Fruit fly (Drosophila melanogaster) whole organism, embryonic: ENCODE results near the gene Nepl3.

Source experiments
- Bteb2 ChIP-seq: fragments of 200-800 bp; sonication (Bioruptor generic); optimal IDR thresholded peaks from 2 replicates; lab custom pipeline; 2016; ENCODE audit warnings: missing biosample characterization, missing genetic modification characterization
- CG13894 ChIP-seq: fragments of 200-800 bp; sonication (Bioruptor generic); optimal IDR thresholded peaks from 3 replicates; lab custom pipeline; 2018; ENCODE audit warnings: missing biosample characterization, mild to moderate bottlenecking, missing genetic modification characterization, moderate library complexity
- CG14667 ChIP-seq: fragments of 200-800 bp; sonication (Bioruptor generic); IDR thresholded peaks from 2 replicates; pipeline ENCODE4 v1.3.6; 2022; ENCODE audit warnings: missing biosample characterization, missing genetic modification characterization
- CG15696 ChIP-seq: fragments of 200-800 bp; sonication (Bioruptor generic); optimal IDR thresholded peaks from 2 replicates; lab custom pipeline; 2019; ENCODE audit warnings: missing biosample characterization, mild to moderate bottlenecking, missing genetic modification characterization, moderate library complexity
- CG2199 ChIP-seq: fragments of 200-800 bp; sonication (Bioruptor generic); IDR thresholded peaks from 3 replicates; pipeline ENCODE4 v1.3.6; 2022; ENCODE audit warnings: missing biosample characterization, missing genetic modification characterization
- CG31441 ChIP-seq: fragments of 200-800 bp; sonication (Bioruptor generic); IDR thresholded peaks from 2 replicates; pipeline ENCODE4 v1.3.6; 2022; ENCODE audit warnings: missing biosample characterization, missing genetic modification characterization
- CG3726 ChIP-seq: fragments of 200-800 bp; sonication (Bioruptor generic); IDR thresholded peaks from 3 replicates; pipeline ENCODE4, ENCODE4 v1.3.6; 2022; ENCODE audit warnings: missing biosample characterization, missing genetic modification characterization
- CG3995 ChIP-seq: fragments of 200-800 bp; sonication (Bioruptor generic); optimal IDR thresholded peaks from 3 replicates; lab custom pipeline; 2016; ENCODE audit warnings: missing biosample characterization, missing genetic modification characterization
- CG4282 ChIP-seq: fragments of 200-800 bp; sonication (Bioruptor generic); optimal IDR thresholded peaks from 2 replicates; lab custom pipeline; 2016; ENCODE audit warnings: missing biosample characterization, missing genetic modification characterization
- CG4707 ChIP-seq: fragments of 200-800 bp; sonication (Bioruptor generic); optimal IDR thresholded peaks from 2 replicates; lab custom pipeline; 2018; ENCODE audit warnings: missing biosample characterization, mild to moderate bottlenecking, missing genetic modification characterization, moderate library complexity
- CG4730 ChIP-seq: fragments of 200-800 bp; sonication (Bioruptor generic); IDR thresholded peaks from 2 replicates; pipeline ENCODE4 v1.3.6; 2022; ENCODE audit warnings: missing biosample characterization, missing genetic modification characterization
- CG5953 ChIP-seq: fragments of 200-800 bp; sonication (Bioruptor generic); IDR thresholded peaks from 2 replicates; pipeline ENCODE4 v1.3.6; 2022; ENCODE audit warnings: missing biosample characterization, missing genetic modification characterization
- CG6175 ChIP-seq: fragments of 200-800 bp; sonication (Bioruptor generic); IDR thresholded peaks from 3 replicates; pipeline ENCODE4 v1.3.6; 2022; ENCODE audit warnings: missing biosample characterization, missing genetic modification characterization
- CG6272 ChIP-seq: fragments of 200-800 bp; sonication (Bioruptor generic); IDR thresholded peaks from 2 replicates; pipeline ENCODE4 v1.3.6; 2022; ENCODE audit warnings: missing biosample characterization, missing genetic modification characterization
- CG7271 ChIP-seq: fragments of 200-800 bp; sonication (Bioruptor generic); optimal IDR thresholded peaks from 2 replicates; lab custom pipeline; 2018; ENCODE audit warnings: missing biosample characterization, mild to moderate bottlenecking, missing genetic modification characterization, moderate library complexity
- CG7839 ChIP-seq: fragments of 200-800 bp; sonication (Bioruptor generic); optimal IDR thresholded peaks from 3 replicates; lab custom pipeline; 2018; ENCODE audit warnings: missing biosample characterization, mild to moderate bottlenecking, missing genetic modification characterization, moderate library complexity
- CG7987 ChIP-seq: fragments of 200-800 bp; sonication (Bioruptor generic); optimal IDR thresholded peaks from 2 replicates; lab custom pipeline; 2018; ENCODE audit warnings: missing biosample characterization, mild to moderate bottlenecking, missing genetic modification characterization, moderate library complexity
- D19B ChIP-seq: fragments of 200-800 bp; sonication (Bioruptor generic); optimal IDR thresholded peaks from 2 replicates; lab custom pipeline; 2017; ENCODE audit warnings: missing biosample characterization, mild to moderate bottlenecking, missing genetic modification characterization
- Gsc ChIP-seq: fragments of 200-800 bp; sonication (Bioruptor generic); IDR thresholded peaks from 2 replicates; pipeline ENCODE4 v1.3.6; 2022; ENCODE audit warnings: missing biosample characterization, missing genetic modification characterization
- HmgZ ChIP-seq: fragments of 200-800 bp; sonication (Bioruptor generic); optimal IDR thresholded peaks from 2 replicates; lab custom pipeline; 2018; ENCODE audit warnings: missing biosample characterization, mild to moderate bottlenecking, missing genetic modification characterization
- Lhr ChIP-seq: fragments of 200-800 bp; sonication (Bioruptor generic); optimal IDR thresholded peaks from 3 replicates; lab custom pipeline; 2017; ENCODE audit warnings: mild to moderate bottlenecking, missing biosample characterization, missing genetic modification reagents, missing genetic modification characterization
- MESR4 ChIP-seq: fragments of 200-800 bp; sonication (Bioruptor generic); optimal IDR thresholded peaks from 2 replicates; lab custom pipeline; 2018; ENCODE audit warnings: missing biosample characterization, mild to moderate bottlenecking, missing genetic modification characterization, moderate library complexity
- Meics ChIP-seq: fragments of 200-800 bp; sonication (Bioruptor generic); optimal IDR thresholded peaks from 2 replicates; lab custom pipeline; 2017; ENCODE audit warnings: missing biosample characterization, mild to moderate bottlenecking, missing genetic modification characterization
- Myb ChIP-seq: fragments of 200-800 bp; sonication (Bioruptor generic); optimal IDR thresholded peaks from 2 replicates; lab custom pipeline; 2016; ENCODE audit warnings: missing biosample characterization, missing genetic modification characterization
- Opbp ChIP-seq: fragments of 200-800 bp; sonication (Bioruptor generic); IDR thresholded peaks from 3 replicates; pipeline ENCODE4 v1.3.6; 2022; ENCODE audit warnings: missing biosample characterization, missing genetic modification characterization; ENCODE audit not compliant: partially characterized antibody
- Sox100B ChIP-seq: fragments of 200-800 bp; sonication (Bioruptor generic); optimal IDR thresholded peaks from 3 replicates; lab custom pipeline; 2018; ENCODE audit warnings: missing biosample characterization, mild to moderate bottlenecking, missing genetic modification characterization
- Ssrp ChIP-seq: fragments of 200-800 bp; sonication (Bioruptor generic); optimal IDR thresholded peaks from 2 replicates; lab custom pipeline; 2018; ENCODE audit warnings: missing biosample characterization, mild to moderate bottlenecking, missing genetic modification characterization, moderate library complexity
- Tbp ChIP-seq: fragments of >200 bp; optimal IDR thresholded peaks from 2 replicates; lab custom pipeline; 2018; ENCODE audit warnings: missing biosample characterization, missing genetic modification characterization
- ab ChIP-seq: fragments of 200-800 bp; sonication (Bioruptor generic); optimal IDR thresholded peaks from 2 replicates; lab custom pipeline; 2016; ENCODE audit warnings: missing biosample characterization, missing genetic modification characterization
- ac ChIP-seq: fragments of 200-800 bp; sonication (Bioruptor generic); optimal IDR thresholded peaks from 3 replicates; lab custom pipeline; 2017; ENCODE audit warnings: missing biosample characterization, mild to moderate bottlenecking, missing genetic modification characterization
- ap ChIP-seq: fragments of 200-800 bp; sonication (Bioruptor generic); IDR thresholded peaks from 2 replicates; pipeline ENCODE4 v1.3.6; 2022; ENCODE audit warnings: missing biosample characterization, missing genetic modification characterization
- corto ChIP-seq: fragments of 200-800 bp; sonication (Bioruptor generic); optimal IDR thresholded peaks from 2 replicates; lab custom pipeline; 2016; ENCODE audit warnings: missing biosample characterization, mild to moderate bottlenecking, missing genetic modification characterization, moderate library complexity
- cwo ChIP-seq: fragments of 200-800 bp; sonication (Bioruptor generic); optimal IDR thresholded peaks from 3 replicates; lab custom pipeline; 2017; ENCODE audit warnings: missing biosample characterization, missing genetic modification characterization, mild to moderate bottlenecking, moderate library complexity, missing genetic modification reagents
- eve ChIP-seq, 2 experiments: fragments of >200 bp; optimal IDR thresholded peaks; 2 replicates each; lab custom pipeline; 2017; ENCODE audit warnings: missing biosample characterization in 2 of 2, missing genetic modification characterization in 2 of 2
- exex ChIP-seq: fragments of 200-800 bp; sonication (Bioruptor generic); optimal IDR thresholded peaks from 4 replicates; lab custom pipeline; 2018; ENCODE audit warnings: missing biosample characterization, mild to moderate bottlenecking, missing genetic modification characterization, moderate library complexity
- eyg ChIP-seq: fragments of 200-800 bp; sonication (Bioruptor generic); optimal IDR thresholded peaks from 3 replicates; lab custom pipeline; 2016; ENCODE audit warnings: missing biosample characterization, missing genetic modification characterization
- fd102C ChIP-seq: fragments of 200-800 bp; sonication (Bioruptor generic); optimal IDR thresholded peaks from 2 replicates; lab custom pipeline; 2018; ENCODE audit warnings: missing biosample characterization, mild to moderate bottlenecking, missing genetic modification characterization, moderate library complexity
- gsb-n ChIP-seq: fragments of 200-800 bp; sonication (Bioruptor generic); optimal IDR thresholded peaks from 3 replicates; lab custom pipeline; 2018; ENCODE audit warnings: missing biosample characterization, mild to moderate bottlenecking, missing genetic modification characterization
- hbn ChIP-seq: fragments of 200-800 bp; sonication (Bioruptor generic); IDR thresholded peaks from 2 replicates; pipeline ENCODE4 v1.3.6; 2022; ENCODE audit warnings: missing biosample characterization, missing genetic modification characterization; ENCODE audit not compliant: partially characterized antibody
- jumu ChIP-seq: fragments of 200-800 bp; sonication (Bioruptor generic); optimal IDR thresholded peaks from 3 replicates; lab custom pipeline; 2016; ENCODE audit warnings: missing biosample characterization, missing genetic modification characterization
- kah ChIP-seq: fragments of 200-800 bp; sonication (Bioruptor generic); optimal IDR thresholded peaks from 2 replicates; lab custom pipeline; 2018; ENCODE audit warnings: missing biosample characterization, mild to moderate bottlenecking, missing genetic modification characterization
- mam ChIP-seq: fragments of 200-800 bp; sonication (Bioruptor generic); optimal IDR thresholded peaks from 3 replicates; lab custom pipeline; 2016; ENCODE audit warnings: missing biosample characterization, missing genetic modification characterization
- mld ChIP-seq: fragments of 200-800 bp; sonication (Bioruptor generic); IDR thresholded peaks from 3 replicates; pipeline ENCODE4 v1.3.6; 2022; ENCODE audit warnings: missing biosample characterization, missing genetic modification characterization; ENCODE audit not compliant: partially characterized antibody
- pb ChIP-seq: fragments of 200-800 bp; sonication (Bioruptor generic); optimal IDR thresholded peaks from 3 replicates; lab custom pipeline; 2016; ENCODE audit warnings: missing biosample characterization, missing genetic modification characterization
- pnt ChIP-seq: fragments of 200-800 bp; sonication (Bioruptor generic); optimal IDR thresholded peaks from 3 replicates; lab custom pipeline; 2016; ENCODE audit warnings: missing biosample characterization, missing genetic modification characterization
- prd ChIP-seq, 3 experiments: fragments of >200 bp in 2 of 3; fragments of 200-800 bp in 1 of 3; sonication (Bioruptor generic) in 1 of 3; optimal IDR thresholded peaks in 2 of 3; IDR thresholded peaks in 1 of 3; 2 replicates in 2 of 3; 3 replicates in 1 of 3; pipeline versions ENCODE4 v1.3.6 to Lab custom; 2017 to 2022; ENCODE audit warnings: missing biosample characterization in 1 of 3, missing genetic modification characterization in 1 of 3
- psq ChIP-seq: fragments of 200-800 bp; sonication (Bioruptor generic); optimal IDR thresholded peaks from 2 replicates; lab custom pipeline; 2017; ENCODE audit warnings: missing biosample characterization, missing genetic modification characterization
- sim ChIP-seq: fragments of 200-800 bp; sonication (Bioruptor generic); IDR thresholded peaks from 2 replicates; pipeline ENCODE4 v1.3.6; 2022; ENCODE audit warnings: missing biosample characterization, missing genetic modification characterization
- tgo ChIP-seq: fragments of 200-800 bp; sonication (Bioruptor generic); IDR thresholded peaks from 3 replicates; pipeline ENCODE4 v1.3.6; 2022; ENCODE audit warnings: missing biosample characterization, missing genetic modification characterization
- tup ChIP-seq: fragments of 200-800 bp; sonication (Bioruptor generic); optimal IDR thresholded peaks from 2 replicates; lab custom pipeline; 2016; ENCODE audit warnings: missing biosample characterization, mild to moderate bottlenecking, missing genetic modification characterization, moderate library complexity
- tx ChIP-seq: fragments of 200-800 bp; sonication (Bioruptor generic); optimal IDR thresholded peaks from 2 replicates; lab custom pipeline; 2016; ENCODE audit warnings: missing biosample characterization, missing genetic modification characterization

The Nepl3 gene

dm6 chr2L:5010784-5011260 is 47.2 kb downstream of the Nepl3 start, which contains the start of the genes CG31917, Tfb5 and SelT (continued):
- TF ChIP-seq CG6175 (GFP tag; lab: Robert Waterston, UW) = no peak
- no peak for TF ChIP-seq CG7271
- TF ChIP-seq tup (GFP tag; lab: Kevin White, UChicago) = no peak
- no peak for TF ChIP-seq Sox100B (GFP tag; lab: Kevin White, UChicago)
- no peak for TF ChIP-seq eyg
- peak; percentile 36 for TF ChIP-seq Bteb2 (GFP tag; lab: Kevin White, UChicago)
- TF ChIP-seq tgo (GFP tag; lab: Robert Waterston, UW) = peak; percentile 43; the same call in 1 of the 3 replicates
- no peak for TF ChIP-seq ap (GFP tag; lab: Robert Waterston, UW)
- no peak for TF ChIP-seq pnt (GFP tag; lab: Kevin White, UChicago)
- TF ChIP-seq mam = peak; percentile 68
- TF ChIP-seq MESR4 (GFP tag; lab: Kevin White, UChicago) = peak; percentile 65
- peak; percentile 14 for TF ChIP-seq Myb (GFP tag; lab: Kevin White, UChicago)
- TF ChIP-seq mld (GFP tag; lab: Robert Waterston, UW) = no peak
- TF ChIP-seq Meics (GFP tag; lab: Kevin White, UChicago) = no peak
- 0 out of 2 replicates have a peak, but pooled peaks have one; percentile 12 for TF ChIP-seq CG14667 (GFP tag; lab: Robert Waterston, UW)
- no peak for TF ChIP-seq Opbp (GFP tag; lab: Robert Waterston, UW)
- peak; percentile 28 for TF ChIP-seq cwo (GFP tag; lab: Kevin White, UChicago)
- no peak for TF ChIP-seq corto (GFP tag; lab: Kevin White, UChicago)
- no peak for TF ChIP-seq exex (tag; lab: Kevin White, UChicago)
- peak; percentile 65 for TF ChIP-seq hbn
- TF ChIP-seq CG2199 (GFP tag; lab: Robert Waterston, UW) = no peak
- TF ChIP-seq fd102C (GFP tag; lab: Kevin White, UChicago) = no peak
- no peak for TF ChIP-seq CG6272 (GFP tag; lab: Robert Waterston, UW)
- TF ChIP-seq Ssrp (tag; lab: Kevin White, UChicago) = peak; percentile 45
- no peak for TF ChIP-seq CG3726 (GFP tag; lab: Robert Waterston, UW)
- peak; percentile 47 for TF ChIP-seq tx (GFP tag; lab: Kevin White, UChicago)
- no peak for TF ChIP-seq Gsc
- no peak for TF ChIP-seq Tbp (GFP tag; lab: Kevin White, UChicago)
- TF ChIP-seq CG4282 (GFP tag; lab: Kevin White, UChicago) = no peak
- no peak for TF ChIP-seq ab (GFP tag; lab: Kevin White, UChicago)
- TF ChIP-seq CG4730 (GFP tag; lab: Robert Waterston, UW) = no peak
- no peak for TF ChIP-seq eve (GFP tag; optimal IDR thresholded peaks at IDR 0.05; lab: Kevin White, UChicago)
- TF ChIP-seq psq (GFP tag; lab: Kevin White, UChicago) = no peak
- no peak for TF ChIP-seq sim (GFP tag; lab: Robert Waterston, UW)
- peak; percentile 59 for TF ChIP-seq CG7839 (tag; lab: Kevin White, UChicago)
- no peak for TF ChIP-seq CG31441 (GFP tag; lab: Robert Waterston, UW)
- TF ChIP-seq CG7987 (GFP tag; lab: Kevin White, UChicago) = no peak
- TF ChIP-seq CG5953 (GFP tag; lab: Robert Waterston, UW) = no peak
- TF ChIP-seq CG4707 = no peak
- TF ChIP-seq CG13894 (tag; lab: Kevin White, UChicago) = no peak
- TF ChIP-seq HmgZ = peak; percentile 76
- no peak for TF ChIP-seq prd (optimal IDR thresholded peaks at IDR 0.05; lab: Kevin White, UChicago)
- peak; percentile 55; the same call in 2 of the 3 replicates for TF ChIP-seq prd (GFP tag; IDR thresholded peaks at IDR 0.05; lab: Robert Waterston, UW)
- peak; percentile 50 for TF ChIP-seq CG15696
- no peak for TF ChIP-seq ac (GFP tag; lab: Kevin White, UChicago)
- TF ChIP-seq gsb-n (tag; lab: Kevin White, UChicago) = no peak
- no peak for TF ChIP-seq D19B (GFP tag; lab: Kevin White, UChicago)
- TF ChIP-seq jumu (GFP tag; lab: Kevin White, UChicago) = peak; percentile 46
- TF ChIP-seq Lhr = peak; percentile 28
- TF ChIP-seq CG3995 (GFP tag; lab: Kevin White, UChicago) = peak; percentile 52
- no peak for TF ChIP-seq kah (GFP tag; lab: Kevin White, UChicago)
- no peak for TF ChIP-seq pb
